Fruit fly (Drosophila melanogaster) S2 (cell line): Measurements from ENCODE around the gene Nmt.

Source experiments
- CG8478 ChIP-seq: fragments of >200 bp; optimal IDR thresholded peaks from 2 replicates; lab custom pipeline; 2018
- CTCF ChIP-seq, 2 experiments: fragments of >200 bp; optimal IDR thresholded peaks; 2 replicates each; lab custom pipeline; 2018

DNA sequence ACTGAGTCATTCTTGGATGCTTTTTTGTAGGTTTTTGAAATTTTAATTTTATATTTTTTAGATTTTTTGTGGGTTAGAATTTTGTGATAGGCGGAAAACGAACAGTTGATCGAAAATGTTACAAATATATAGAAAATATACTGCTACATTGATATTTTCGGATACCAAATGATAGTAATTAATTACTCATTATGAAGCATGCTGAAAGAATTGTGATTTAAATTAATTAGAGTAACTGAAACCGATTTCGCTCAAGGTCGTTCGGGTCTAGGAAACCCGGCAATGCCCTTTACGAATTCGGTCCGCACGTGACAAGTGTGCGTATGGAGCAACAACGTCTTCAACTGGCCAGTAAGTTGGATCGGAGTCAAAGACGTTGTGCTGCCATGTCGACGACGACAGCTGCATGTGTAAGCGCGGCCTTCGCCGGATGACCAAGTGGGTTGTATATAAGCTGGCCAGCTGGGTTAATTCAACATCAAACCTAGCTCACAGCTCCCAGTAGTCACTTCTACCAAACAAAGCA lies 24.2 kb upstream of the Nmt start, which contains the start of the genes CG7366 and CG13679:
- TF ChIP-seq CTCF (optimal IDR thresholded peaks at IDR 0.05; lab: Kevin White, UChicago) (no peak), CG8478 (lab: Kevin White, UChicago) (no peak)
